Fruit fly (Drosophila melanogaster) whole organism, pupa: Measurements from ENCODE around the gene CG12035.

ENCODE experiments used
- CG10348 ChIP-seq: fragments of 200-800 bp; sonication (Bioruptor generic); IDR thresholded peaks from 2 replicates; pipeline ENCODE4 v1.3.6; 2022; ENCODE audit warnings: missing biosample characterization, missing genetic modification characterization
- CG15710 ChIP-seq: fragments of 200-800 bp; sonication (Bioruptor generic); optimal IDR thresholded peaks from 2 replicates; lab custom pipeline; 2018; ENCODE audit warnings: missing biosample characterization, mild to moderate bottlenecking, missing genetic modification characterization, moderate library complexity
- CG17806 ChIP-seq: fragments of 200-800 bp; sonication (Bioruptor generic); optimal IDR thresholded peaks from 2 replicates; lab custom pipeline; 2018; ENCODE audit warnings: missing biosample characterization, mild to moderate bottlenecking, missing genetic modification characterization, moderate library complexity
- CG32121 ChIP-seq: fragments of 200-800 bp; sonication (Bioruptor generic); IDR thresholded peaks from 2 replicates; pipeline ENCODE4 v1.3.6; 2022; ENCODE audit warnings: missing biosample characterization, missing genetic modification characterization
- D1 ChIP-seq: fragments of 200-800 bp; sonication (Bioruptor generic); optimal IDR thresholded peaks from 2 replicates; lab custom pipeline; 2018; ENCODE audit warnings: missing biosample characterization, mild to moderate bottlenecking, missing genetic modification characterization, moderate library complexity
- EcR ChIP-seq: fragments of 200-800 bp; sonication (Bioruptor generic); optimal IDR thresholded peaks from 3 replicates; lab custom pipeline; 2019; ENCODE audit warnings: missing biosample characterization, missing genetic modification characterization, mild to moderate bottlenecking, moderate library complexity, missing genetic modification reagents
- Pif1A ChIP-seq: fragments of 200-800 bp; sonication (Bioruptor generic); optimal IDR thresholded peaks from 3 replicates; lab custom pipeline; 2016; ENCODE audit warnings: missing biosample characterization, missing genetic modification characterization
- Snoo ChIP-seq: fragments of 200-800 bp; sonication (Bioruptor generic); optimal IDR thresholded peaks from 3 replicates; lab custom pipeline; 2017; ENCODE audit warnings: missing biosample characterization, mild to moderate bottlenecking, missing genetic modification characterization, inconsistent platforms
- fd96Ca ChIP-seq: fragments of 200-800 bp; sonication (Bioruptor generic); IDR thresholded peaks from 3 replicates; pipeline ENCODE4 v1.3.6; 2022; ENCODE audit warnings: missing biosample characterization, missing genetic modification characterization
- rn ChIP-seq: fragments of 200-800 bp; sonication (Bioruptor generic); IDR thresholded peaks from 2 replicates; pipeline ENCODE4 v1.3.6; 2022; ENCODE audit warnings: missing biosample characterization, missing genetic modification characterization

- TF ChIP-seq EcR (GFP tag; lab: Kevin White, UChicago) (peak; percentile 73), fd96Ca (GFP tag; lab: Robert Waterston, UW) (no peak), CG32121 (GFP tag; lab: Robert Waterston, UW) (no peak), D1 (tag; lab: Kevin White, UChicago) (no peak), Pif1A (GFP tag; lab: Kevin White, UChicago) (no peak), CG17806 (tag; lab: Kevin White, UChicago) (no peak), CG10348 (GFP tag; lab: Robert Waterston, UW) (no peak), CG15710 (tag; lab: Kevin White, UChicago) (no peak), Snoo (tag; lab: Kevin White, UChicago) (no peak), rn (GFP tag; lab: Robert Waterston, UW) (no peak)
Observed at dm6 chr3L:1730160-1730595, 6.0 kb downstream of the CG12035 start.
